Fruit fly (Drosophila melanogaster) whole organism, embryonic: ENCODE results near the gene CG32333.
A peak's percentile ranks its signal among the peaks of the same experiment; 100 is the strongest.

Experiments
- BtbVII ChIP-seq: fragments of 200-800 bp; sonication (Bioruptor generic); optimal IDR thresholded peaks from 3 replicates; lab custom pipeline; 2017; ENCODE audit warnings: missing biosample characterization, mild to moderate bottlenecking, missing genetic modification characterization
- CG11093 ChIP-seq: fragments of 200-800 bp; sonication (Bioruptor generic); IDR thresholded peaks from 3 replicates; pipeline ENCODE4 v1.3.6; 2022; ENCODE audit warnings: missing biosample characterization, missing genetic modification characterization
- CG11398 ChIP-seq: fragments of 200-800 bp; sonication (Bioruptor generic); optimal IDR thresholded peaks from 2 replicates; lab custom pipeline; 2016; ENCODE audit warnings: missing biosample characterization, missing genetic modification characterization
- CG11560 ChIP-seq: fragments of 200-800 bp; sonication (Bioruptor generic); IDR thresholded peaks from 3 replicates; pipeline ENCODE4 v1.3.6; 2022; ENCODE audit warnings: missing biosample characterization, missing genetic modification characterization
- CG12155 ChIP-seq: fragments of 200-800 bp; sonication (Bioruptor generic); optimal IDR thresholded peaks from 3 replicates; lab custom pipeline; 2016; ENCODE audit warnings: missing biosample characterization, missing genetic modification characterization
- CG12391 ChIP-seq: fragments of 200-800 bp; sonication (Bioruptor generic); optimal IDR thresholded peaks from 3 replicates; lab custom pipeline; 2018; ENCODE audit warnings: missing biosample characterization, mild to moderate bottlenecking, missing genetic modification characterization, moderate library complexity
- CG15514 ChIP-seq: fragments of 200-800 bp; sonication (Bioruptor generic); optimal IDR thresholded peaks from 3 replicates; lab custom pipeline; 2017; ENCODE audit warnings: missing biosample characterization, missing genetic modification characterization, mild to moderate bottlenecking, moderate library complexity, missing genetic modification reagents
- CG1647 ChIP-seq: fragments of 200-800 bp; sonication (Bioruptor generic); optimal IDR thresholded peaks from 3 replicates; lab custom pipeline; 2016; ENCODE audit warnings: missing biosample characterization, missing genetic modification characterization
- CG17359 ChIP-seq: fragments of 200-800 bp; sonication (Bioruptor generic); optimal IDR thresholded peaks from 3 replicates; lab custom pipeline; 2018; ENCODE audit warnings: missing biosample characterization, mild to moderate bottlenecking, missing genetic modification characterization, moderate library complexity
- CG17385 ChIP-seq: fragments of 200-800 bp; sonication (Bioruptor generic); optimal IDR thresholded peaks from 3 replicates; lab custom pipeline; 2018; ENCODE audit warnings: missing biosample characterization, mild to moderate bottlenecking, missing genetic modification characterization
- CG17612 ChIP-seq: fragments of 200-800 bp; sonication (Bioruptor generic); IDR thresholded peaks from 2 replicates; pipeline ENCODE4 v1.3.6; 2022; ENCODE audit warnings: missing biosample characterization, missing genetic modification characterization
- CG18764 ChIP-seq: fragments of 200-800 bp; sonication (Bioruptor generic); optimal IDR thresholded peaks from 3 replicates; lab custom pipeline; 2016; ENCODE audit warnings: missing biosample characterization, missing genetic modification characterization
- CG2120 ChIP-seq: fragments of 200-800 bp; sonication (Bioruptor generic); optimal IDR thresholded peaks from 3 replicates; lab custom pipeline; 2016; ENCODE audit warnings: missing biosample characterization, missing genetic modification characterization
- CG3065 ChIP-seq: fragments of 200-800 bp; sonication (Bioruptor generic); optimal IDR thresholded peaks from 2 replicates; lab custom pipeline; 2016; ENCODE audit warnings: missing biosample characterization, missing genetic modification characterization
- CG31441 ChIP-seq: fragments of 200-800 bp; sonication (Bioruptor generic); IDR thresholded peaks from 2 replicates; pipeline ENCODE4 v1.3.6; 2022; ENCODE audit warnings: missing biosample characterization, missing genetic modification characterization
- CG3838 ChIP-seq: fragments of 200-800 bp; sonication (Bioruptor generic); optimal IDR thresholded peaks from 3 replicates; lab custom pipeline; 2016; ENCODE audit warnings: missing biosample characterization, missing genetic modification characterization
- CG42726 ChIP-seq: fragments of 200-800 bp; sonication (Bioruptor generic); IDR thresholded peaks from 2 replicates; pipeline ENCODE4 v1.3.6; 2022; ENCODE audit warnings: missing biosample characterization, missing genetic modification characterization; ENCODE audit not compliant: partially characterized antibody
- CG6813 ChIP-seq: fragments of 200-800 bp; sonication (Bioruptor generic); optimal IDR thresholded peaks from 2 replicates; lab custom pipeline; 2017; ENCODE audit warnings: missing biosample characterization, missing genetic modification characterization, mild to moderate bottlenecking, moderate library complexity, missing genetic modification reagents
- CG7357 ChIP-seq: fragments of 200-800 bp; sonication (Bioruptor generic); IDR thresholded peaks from 3 replicates; pipeline ENCODE4 v1.3.6; 2022; ENCODE audit warnings: missing biosample characterization, missing genetic modification characterization
- CG8281 ChIP-seq: fragments of 200-800 bp; sonication (Bioruptor generic); optimal IDR thresholded peaks from 2 replicates; lab custom pipeline; 2018; ENCODE audit warnings: missing biosample characterization, mild to moderate bottlenecking, missing genetic modification characterization, moderate library complexity
- D19A ChIP-seq: fragments of 200-800 bp; optimal IDR thresholded peaks from 3 replicates; lab custom pipeline; 2019; ENCODE audit warnings: missing biosample characterization, mild to moderate bottlenecking, missing genetic modification characterization, moderate library complexity
- Ets97D ChIP-seq: fragments of 200-800 bp; sonication (Bioruptor generic); optimal IDR thresholded peaks from 3 replicates; lab custom pipeline; 2016; ENCODE audit warnings: missing biosample characterization, missing genetic modification characterization
- HmgZ ChIP-seq: fragments of 200-800 bp; sonication (Bioruptor generic); optimal IDR thresholded peaks from 2 replicates; lab custom pipeline; 2018; ENCODE audit warnings: missing biosample characterization, mild to moderate bottlenecking, missing genetic modification characterization
- Hmr ChIP-seq: fragments of 200-800 bp; sonication (Bioruptor generic); optimal IDR thresholded peaks from 3 replicates; lab custom pipeline; 2017; ENCODE audit warnings: mild to moderate bottlenecking, missing biosample characterization, missing genetic modification reagents, missing genetic modification characterization
- Hr39 ChIP-seq: fragments of >200 bp; optimal IDR thresholded peaks from 2 replicates; lab custom pipeline; 2017
- Hsf ChIP-seq: fragments of 200-800 bp; sonication (Bioruptor generic); optimal IDR thresholded peaks from 3 replicates; lab custom pipeline; 2016; ENCODE audit warnings: missing biosample characterization, missing genetic modification characterization
- NC2β ChIP-seq: fragments of 200-800 bp; sonication (Bioruptor generic); optimal IDR thresholded peaks from 2 replicates; lab custom pipeline; 2016; ENCODE audit warnings: missing biosample characterization, missing genetic modification characterization
- NfI ChIP-seq: fragments of 200-800 bp; sonication (Bioruptor generic); optimal IDR thresholded peaks from 3 replicates; lab custom pipeline; 2018; ENCODE audit warnings: missing biosample characterization, mild to moderate bottlenecking, missing genetic modification characterization, moderate library complexity
- Rx ChIP-seq: fragments of 200-800 bp; sonication (Bioruptor generic); IDR thresholded peaks from 2 replicates; pipeline ENCODE4 v1.3.6; 2022; ENCODE audit warnings: missing biosample characterization, missing genetic modification characterization
- Side ChIP-seq: fragments of 200-800 bp; sonication (Bioruptor generic); optimal IDR thresholded peaks from 2 replicates; lab custom pipeline; 2016; ENCODE audit warnings: missing biosample characterization, missing genetic modification characterization
- YL-1 ChIP-seq: fragments of 200-800 bp; sonication (Bioruptor generic); optimal IDR thresholded peaks from 3 replicates; lab custom pipeline; 2017; ENCODE audit warnings: missing biosample characterization, mild to moderate bottlenecking, missing genetic modification characterization
- abd-A ChIP-seq: fragments of 200-800 bp; sonication (Bioruptor generic); optimal IDR thresholded peaks from 3 replicates; lab custom pipeline; 2019; ENCODE audit warnings: missing biosample characterization, mild to moderate bottlenecking, missing genetic modification characterization, moderate library complexity
- al ChIP-seq: fragments of 200-800 bp; sonication (Bioruptor generic); IDR thresholded peaks from 2 replicates; pipeline ENCODE4 v1.3.6; 2022; ENCODE audit warnings: missing biosample characterization, missing genetic modification characterization
- bowl ChIP-seq: fragments of 200-800 bp; sonication (Bioruptor generic); IDR thresholded peaks from 2 replicates; pipeline ENCODE4 v1.3.6; 2022; ENCODE audit warnings: missing biosample characterization, missing genetic modification characterization
- dan ChIP-seq: fragments of 200-800 bp; sonication (Bioruptor generic); IDR thresholded peaks from 2 replicates; pipeline ENCODE4 v1.3.6; 2022; ENCODE audit warnings: missing biosample characterization, missing genetic modification characterization
- ems ChIP-seq: fragments of 200-800 bp; sonication (Bioruptor generic); optimal IDR thresholded peaks from 3 replicates; lab custom pipeline; 2016; ENCODE audit warnings: missing biosample characterization, missing genetic modification characterization
- en ChIP-seq: fragments of 200-800 bp; sonication (Bioruptor generic); optimal IDR thresholded peaks from 2 replicates; lab custom pipeline; 2016; ENCODE audit warnings: missing biosample characterization, missing genetic modification characterization
- gfzf ChIP-seq: fragments of 200-800 bp; sonication (Bioruptor generic); optimal IDR thresholded peaks from 2 replicates; lab custom pipeline; 2016; ENCODE audit warnings: missing biosample characterization, mild to moderate bottlenecking, missing genetic modification characterization, moderate library complexity
- hth ChIP-seq: fragments of >200 bp; optimal IDR thresholded peaks from 2 replicates; lab custom pipeline; 2017; ENCODE audit warnings: inconsistent platforms
- ind ChIP-seq: fragments of 200-800 bp; sonication (Bioruptor generic); optimal IDR thresholded peaks from 3 replicates; lab custom pipeline; 2016; ENCODE audit warnings: missing biosample characterization, missing genetic modification characterization
- lab ChIP-seq: fragments of 200-800 bp; sonication (Bioruptor generic); optimal IDR thresholded peaks from 3 replicates; lab custom pipeline; 2017; ENCODE audit warnings: missing biosample characterization, missing genetic modification characterization, mild to moderate bottlenecking, moderate library complexity, missing genetic modification reagents
- lbe ChIP-seq: fragments of 200-800 bp; sonication (Bioruptor generic); optimal IDR thresholded peaks from 2 replicates; lab custom pipeline; 2016; ENCODE audit warnings: missing biosample characterization, mild to moderate bottlenecking, missing genetic modification characterization
- maf-S ChIP-seq: fragments of 200-800 bp; sonication (Bioruptor generic); optimal IDR thresholded peaks from 2 replicates; lab custom pipeline; 2016; ENCODE audit warnings: missing biosample characterization, missing genetic modification characterization
- nerfin-1 ChIP-seq: fragments of 200-800 bp; sonication (Bioruptor generic); optimal IDR thresholded peaks from 3 replicates; lab custom pipeline; 2019; ENCODE audit warnings: missing biosample characterization, mild to moderate bottlenecking, missing genetic modification characterization, moderate library complexity
- pho ChIP-seq: fragments of 200-800 bp; sonication (Bioruptor generic); optimal IDR thresholded peaks from 2 replicates; lab custom pipeline; 2016; ENCODE audit warnings: missing biosample characterization, missing genetic modification characterization
- scrt ChIP-seq: fragments of 200-800 bp; sonication (Bioruptor generic); optimal IDR thresholded peaks from 2 replicates; lab custom pipeline; 2018; ENCODE audit warnings: missing biosample characterization, mild to moderate bottlenecking, missing genetic modification characterization, moderate library complexity
- sens-2 ChIP-seq: fragments of 200-800 bp; sonication (Bioruptor generic); IDR thresholded peaks from 2 replicates; pipeline ENCODE4 v1.3.6; 2022; ENCODE audit warnings: missing biosample characterization, missing genetic modification characterization
- twi ChIP-seq: fragments of 200-800 bp; optimal IDR thresholded peaks from 2 replicates; lab custom pipeline; 2019; ENCODE audit warnings: missing biosample characterization, mild to moderate bottlenecking, missing genetic modification characterization, moderate library complexity
- unc-4 ChIP-seq: fragments of 200-800 bp; sonication (Bioruptor generic); IDR thresholded peaks from 2 replicates; pipeline ENCODE4 v1.3.6; 2022; ENCODE audit warnings: missing biosample characterization, missing genetic modification characterization; ENCODE audit not compliant: partially characterized antibody
- vfl ChIP-seq: fragments of 200-800 bp; sonication (Bioruptor generic); optimal IDR thresholded peaks from 2 replicates; lab custom pipeline; 2016; ENCODE audit warnings: missing biosample characterization, missing genetic modification characterization

CG32333 gene

dm6 chr3L:1335989-1336961, 60.5 kb downstream of the CG32333 start (continued):
- no peak for TF ChIP-seq CG11398
- TF ChIP-seq HmgZ (tag; lab: Kevin White, UChicago): no peak
- no peak for TF ChIP-seq Hr39
- TF ChIP-seq twi (tag; lab: Kevin White, UChicago): no peak
- no peak for TF ChIP-seq CG11560
- no peak for TF ChIP-seq CG11093
- TF ChIP-seq abd-A: no peak
- no peak for TF ChIP-seq bowl (GFP tag; lab: Robert Waterston, UW)
- TF ChIP-seq Ets97D (GFP tag; lab: Kevin White, UChicago): no peak
- TF ChIP-seq CG12155 (GFP tag; lab: Kevin White, UChicago): no peak
- no peak for TF ChIP-seq vfl
- TF ChIP-seq YL-1 (GFP tag; lab: Kevin White, UChicago): no peak
- no peak for TF ChIP-seq CG1647 (GFP tag; lab: Kevin White, UChicago)
- TF ChIP-seq lab (GFP tag; lab: Kevin White, UChicago): peak; percentile 47
- no peak for TF ChIP-seq Rx (GFP tag; lab: Robert Waterston, UW)
- TF ChIP-seq CG3065 (GFP tag; lab: Kevin White, UChicago): no peak
- TF ChIP-seq NC2β (GFP tag; lab: Kevin White, UChicago): no peak
- no peak for TF ChIP-seq nerfin-1
- TF ChIP-seq BtbVII (GFP tag; lab: Kevin White, UChicago): peak; percentile 22
- TF ChIP-seq CG17385 (GFP tag; lab: Kevin White, UChicago): no peak
- TF ChIP-seq CG12391 (tag; lab: Kevin White, UChicago): no peak
- no peak for TF ChIP-seq en (GFP tag; lab: Kevin White, UChicago)
- no peak for TF ChIP-seq gfzf (GFP tag; lab: Kevin White, UChicago)
- peak; percentile 89 for TF ChIP-seq CG15514
- no peak for TF ChIP-seq CG17359 (tag; lab: Kevin White, UChicago)
- peak; percentile 48 for TF ChIP-seq lbe
- no peak for TF ChIP-seq pho (GFP tag; lab: Kevin White, UChicago)
- TF ChIP-seq CG42726: no peak
- no peak for TF ChIP-seq dan
- no peak for TF ChIP-seq CG18764 (GFP tag; lab: Kevin White, UChicago)
- TF ChIP-seq scrt (GFP tag; lab: Kevin White, UChicago): no peak
- no peak for TF ChIP-seq maf-S
- no peak for TF ChIP-seq sens-2 (GFP tag; lab: Robert Waterston, UW)
- TF ChIP-seq ind (GFP tag; lab: Kevin White, UChicago): no peak
- TF ChIP-seq ems (GFP tag; lab: Kevin White, UChicago): no peak
- TF ChIP-seq Side: no peak
- TF ChIP-seq CG17612 (GFP tag; lab: Robert Waterston, UW): no peak
- TF ChIP-seq NfI (GFP tag; lab: Kevin White, UChicago): no peak
- TF ChIP-seq Hsf (GFP tag; lab: Kevin White, UChicago): no peak
- TF ChIP-seq CG31441 (GFP tag; lab: Robert Waterston, UW): no peak
- TF ChIP-seq Hmr (GFP tag; lab: Kevin White, UChicago): no peak
- no peak for TF ChIP-seq CG3838 (GFP tag; lab: Kevin White, UChicago)
- TF ChIP-seq CG6813: no peak
- no peak for TF ChIP-seq hth (lab: Kevin White, UChicago)
- TF ChIP-seq al (GFP tag; lab: Robert Waterston, UW): no peak
- no peak for TF ChIP-seq D19A (tag; lab: Kevin White, UChicago)
- no peak for TF ChIP-seq CG7357 (GFP tag; lab: Robert Waterston, UW)
- TF ChIP-seq unc-4: no peak
- TF ChIP-seq CG2120 (GFP tag; lab: Kevin White, UChicago): peak; percentile 42
- TF ChIP-seq CG8281 (tag; lab: Kevin White, UChicago): no peak
